Worm (Caenorhabditis elegans) whole organism, dauer: ENCODE results near the gene F35E12.10.

Experiments used
- unc-62 ChIP-seq: sonication (generic microtip); optimal IDR thresholded peaks from 2 replicates; lab custom pipeline; 2017; ENCODE audit warnings: missing biosample characterization, missing genetic modification reagents, missing genetic modification characterization

F35E12.10 gene

DNA sequence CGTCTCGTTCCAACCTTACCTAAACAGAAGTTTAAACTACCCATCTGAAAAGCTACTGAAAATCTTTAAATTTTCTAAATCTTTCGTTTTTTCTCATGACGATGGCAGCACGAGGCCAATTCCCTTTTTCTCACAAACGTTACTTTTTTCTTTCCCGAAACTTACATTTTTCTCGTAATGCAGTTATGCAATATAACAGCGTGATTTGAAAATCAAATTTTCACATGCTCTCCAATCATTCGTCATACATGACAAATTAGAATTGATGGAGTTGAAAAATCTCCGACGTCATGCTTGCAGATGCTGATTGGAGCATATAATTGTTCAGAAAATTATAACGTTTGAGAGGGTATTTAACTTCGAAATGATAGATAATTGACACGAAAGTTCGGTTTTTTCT lies 15.2 kb upstream of the F35E12.10 start:
- TF ChIP-seq unc-62 = no peak

- TF ChIP-seq unc-62 = no peak
These were observed 14.0 kb upstream of the F35E12.10 start, which contains the start of gene F20G2.6 for ce11 chrV:13762426-13763127. TSS of gene F20G2.6 (plus strand) at chrV:13763077.

ce11 chrV:13757349-13757748 lies 8.8 kb upstream of the F35E12.10 start:
- TF ChIP-seq unc-62 = no peak

- no peak for TF ChIP-seq unc-62
These were observed 8.0 kb upstream of the F35E12.10 start, which contains the start of gene F20G2.2 for ce11 chrV:13756359-13757091. TSS of gene F20G2.2 (minus strand) at chrV:13756409.

ce11 chrV:13753481-13753880 lies 4.9 kb upstream of the F35E12.10 start, which contains the start of gene F20G2.1:
TSS of gene F20G2.1 (minus strand) at chrV:13753581.
- no peak for TF ChIP-seq unc-62

- no peak for TF ChIP-seq unc-62
These were observed 3.3 kb upstream of the F35E12.10 start, which contains the start of gene cld-9 for ce11 chrV:13751811-13752210. TSS of gene cld-9 (minus strand) at chrV:13751891.

ce11 chrV:13744901-13745300 lies 3.7 kb downstream of the F35E12.10 start, which contains the start of gene F35E12.9:
TSS of gene F35E12.9 (minus strand) at chrV:13745127.
- TF ChIP-seq unc-62 = no peak

- TF ChIP-seq unc-62 = no peak
These were observed 8.7 kb downstream of the F35E12.10 start for ce11 chrV:13739901-13740300.

- no peak for TF ChIP-seq unc-62
These were observed 10.2 kb downstream of the F35E12.10 start, which contains the start of gene irg-5 for ce11 chrV:13738374-13738773. TSS of gene irg-5 (minus strand) at chrV:13738474.

ce11 chrV:13736147-13736546 lies 12.4 kb downstream of the F35E12.10 start, which contains the start of gene F35E12.6:
TSS of gene F35E12.6 (minus strand) at chrV:13736247.
- no peak for TF ChIP-seq unc-62

DNA sequence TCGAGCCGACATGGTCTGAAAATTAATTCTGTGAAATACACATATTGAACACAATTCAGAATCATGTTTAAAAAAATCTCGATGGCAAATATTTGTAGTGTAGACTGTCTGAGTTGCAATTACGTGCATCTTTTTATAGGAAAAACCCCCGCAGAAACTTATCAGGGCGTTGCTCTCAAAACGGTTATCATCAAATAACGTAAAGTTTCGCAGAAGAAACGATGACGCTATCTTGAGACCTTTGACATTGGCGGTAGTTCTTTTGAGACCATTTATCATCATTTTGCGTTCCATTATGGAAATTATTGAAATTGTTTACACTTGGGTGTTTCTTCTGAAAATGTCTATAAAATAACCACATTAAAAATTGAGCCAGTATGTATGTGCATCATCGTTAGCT lies 17.8 kb downstream of the F35E12.10 start, which contains the start of gene dct-17:
TSS of gene dct-17 (minus strand) at position 23 of the 400 bp plus-strand sequence.
- TF ChIP-seq unc-62 = no peak

ce11 chrV:13725574-13725973 lies 23.0 kb downstream of the F35E12.10 start, which contains the start of gene fbxa-181:
TSS of gene fbxa-181 (plus strand) at chrV:13725874.
- TF ChIP-seq unc-62 = no peak

ce11 chrV:13724781-13725180 lies 23.8 kb downstream of the F35E12.10 start, which contains the start of gene F35E12.2:
TSS of gene F35E12.2 (minus strand) at chrV:13724881.
- TF ChIP-seq unc-62 = no peak

ce11 chrV:13716531-13716930 lies 32.0 kb downstream of the F35E12.10 start, which contains the start of gene T01D3.6:
TSS of gene T01D3.6 (plus strand) at chrV:13716824.
- no peak for TF ChIP-seq unc-62

ce11 chrV:13715223-13715686 lies 33.3 kb downstream of the F35E12.10 start, which contains the start of gene zipt-9:
TSS of gene zipt-9 (minus strand) at chrV:13715273.
- no peak for TF ChIP-seq unc-62

DNA sequence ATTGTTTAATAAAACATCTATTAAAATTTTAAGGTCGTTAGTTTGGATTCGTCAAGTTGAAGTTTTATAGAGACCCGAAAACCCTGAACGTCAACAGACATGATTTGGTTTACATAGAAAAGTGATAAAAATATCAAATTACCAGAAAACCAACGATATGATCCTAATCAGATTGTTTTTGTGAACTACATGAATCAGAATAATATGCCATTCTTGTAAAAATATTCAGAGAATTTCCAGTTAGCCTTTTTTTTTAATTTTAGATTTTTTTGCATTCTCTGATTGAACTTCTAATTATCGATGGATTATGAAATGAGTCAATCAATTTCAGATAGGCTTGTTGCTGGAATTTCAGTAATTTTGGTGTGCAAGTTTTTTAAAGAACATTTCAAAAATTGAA lies 37.5 kb downstream of the F35E12.10 start, which contains the start of gene srx-96:
TSS of gene srx-96 (plus strand) at position 301 of the 400 bp plus-strand sequence.
- TF ChIP-seq unc-62 = no peak

DNA sequence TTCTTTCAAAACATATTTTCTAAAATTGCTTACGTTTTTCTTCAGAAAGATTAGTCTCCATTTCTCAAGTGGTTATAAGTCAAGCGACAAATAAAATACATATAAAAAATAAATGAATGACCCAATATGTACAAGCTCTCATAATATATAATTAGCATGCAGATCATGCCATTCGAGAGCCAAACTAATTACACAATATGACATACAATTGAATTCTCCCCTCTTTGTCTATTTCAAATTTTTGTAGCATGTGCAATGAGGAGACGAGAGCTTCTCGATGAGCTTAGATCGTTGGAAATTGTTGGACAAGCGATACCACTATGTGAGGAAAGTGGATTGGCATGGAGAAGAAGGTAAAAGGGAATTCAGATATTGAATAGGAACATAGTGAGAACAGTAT lies 41.3 kb downstream of the F35E12.10 start, which contains the start of gene hlh-34:
TSS of gene hlh-34 (minus strand) at position 101 of the 400 bp plus-strand sequence.
- no peak for TF ChIP-seq unc-62
